Worm (Caenorhabditis elegans) whole organism, L4 larva: ENCODE data around the gene Y37E11B.6.

ENCODE experiments used
- T26A8.4 ChIP-seq: fragments of 200-800 bp; sonication (Bioruptor generic); IDR thresholded peaks from 2 replicates; pipeline ENCODE4 v1.3.6; 2022; ENCODE audit warnings: missing genetic modification characterization, missing compliant biosample characterization
- aly-2 ChIP-seq: sonication (generic microtip); optimal IDR thresholded peaks from 2 replicates; lab custom pipeline; 2018; ENCODE audit warnings: missing biosample characterization, missing genetic modification characterization
- ceh-20 ChIP-seq: fragments of 200-800 bp; sonication (Bioruptor generic); IDR thresholded peaks from 2 replicates; pipeline ENCODE4 v1.3.6; 2022; ENCODE audit warnings: missing genetic modification reagents, missing genetic modification characterization, missing compliant biosample characterization
- ceh-44 ChIP-seq: fragments of 200-800 bp; sonication (Bioruptor generic); IDR thresholded peaks from 2 replicates; pipeline ENCODE4 v1.3.6; 2022; ENCODE audit warnings: missing genetic modification reagents, missing genetic modification characterization, missing compliant biosample characterization
- ctbp-1 ChIP-seq: fragments of 200-800 bp; sonication (Bioruptor generic); IDR thresholded peaks from 2 replicates; pipeline ENCODE4 v1.3.6; 2022; ENCODE audit warnings: missing genetic modification reagents, missing genetic modification characterization, missing compliant biosample characterization
- daf-16 ChIP-seq, 3 experiments: sonication (generic microtip); optimal IDR thresholded peaks; 2 replicates each; lab custom pipeline; 2016 to 2017; ENCODE audit warnings: missing genetic modification characterization in 3 of 3, missing genetic modification reagents in 3 of 3, mild to moderate bottlenecking in 2 of 3, missing compliant biosample characterization in 2 of 3, missing biosample characterization in 1 of 3, moderate library complexity in 1 of 3
- dmd-6 ChIP-seq: fragments of 200-800 bp; sonication (Bioruptor generic); IDR thresholded peaks from 2 replicates; pipeline ENCODE4 v1.3.6; 2022; ENCODE audit warnings: missing genetic modification reagents, missing genetic modification characterization, missing compliant biosample characterization
- dmd-8 ChIP-seq: fragments of 200-800 bp; sonication (Bioruptor generic); IDR thresholded peaks from 2 replicates; pipeline ENCODE4 v1.3.6; 2022; ENCODE audit warnings: missing genetic modification characterization, missing compliant biosample characterization
- dve-1 ChIP-seq: sonication (generic microtip); optimal IDR thresholded peaks from 2 replicates; lab custom pipeline; 2017; ENCODE audit warnings: antibody characterized with exemption, mild to moderate bottlenecking, missing genetic modification characterization, missing compliant biosample characterization; ENCODE audit not compliant: insufficient read depth
- fos-1 ChIP-seq: fragments of 150-350 bp; optimal IDR thresholded peaks from 2 replicates; lab custom pipeline; 2014; ENCODE audit warnings: missing biosample characterization, missing genetic modification characterization
- gei-8 ChIP-seq: fragments of 200-800 bp; sonication (Bioruptor generic); optimal IDR thresholded peaks from 2 replicates; lab custom pipeline; 2018; ENCODE audit warnings: mild to moderate bottlenecking, missing genetic modification characterization, missing compliant biosample characterization
- hif-1 ChIP-seq, 2 experiments: sonication (generic microtip); optimal IDR thresholded peaks; 2 replicates each; lab custom pipeline; 2016 to 2017; ENCODE audit warnings: missing compliant biosample characterization in 2 of 2, missing genetic modification characterization in 2 of 2, missing genetic modification reagents in 2 of 2, missing genotype in 2 of 2, mild to moderate bottlenecking in 1 of 2
- hlh-11 ChIP-seq: fragments of 200-800 bp; sonication (Bioruptor generic); optimal IDR thresholded peaks from 2 replicates; lab custom pipeline; 2018; ENCODE audit warnings: mild to moderate bottlenecking, missing genetic modification characterization, missing compliant biosample characterization
- hlh-30 ChIP-seq: sonication (generic microtip); optimal IDR thresholded peaks from 2 replicates; lab custom pipeline; 2017; ENCODE audit warnings: antibody characterized with exemption, mild to moderate bottlenecking, missing genetic modification characterization, missing compliant biosample characterization; ENCODE audit not compliant: insufficient read depth
- hmg-1.1 ChIP-seq: fragments of 200-800 bp; sonication (Bioruptor generic); IDR thresholded peaks from 2 replicates; pipeline ENCODE4 v1.3.6; 2022; ENCODE audit warnings: missing genetic modification reagents, missing genetic modification characterization, missing compliant biosample characterization
- jun-1 ChIP-seq: fragments of 150-350 bp; optimal IDR thresholded peaks from 2 replicates; lab custom pipeline; 2014; ENCODE audit warnings: missing biosample characterization, missing genetic modification reagents, missing genetic modification characterization
- lin-1 ChIP-seq: fragments of 200-800 bp; sonication (Bioruptor generic); IDR thresholded peaks from 2 replicates; pipeline ENCODE4 v1.3.6; 2022; ENCODE audit warnings: missing genetic modification reagents, missing genetic modification characterization, missing compliant biosample characterization
- lin-38 ChIP-seq: fragments of 200-800 bp; sonication (Bioruptor generic); IDR thresholded peaks from 2 replicates; pipeline ENCODE4 v1.3.6; 2022; ENCODE audit warnings: missing genetic modification reagents, missing genetic modification characterization, missing compliant biosample characterization
- lsy-2 ChIP-seq, 2 experiments: fragments of 150-350 bp in 1 of 2; sonication (generic microtip) in 1 of 2; optimal IDR thresholded peaks; 2 replicates each; lab custom pipeline; 2014 to 2017; ENCODE audit warnings: missing biosample characterization in 2 of 2, missing genetic modification characterization in 2 of 2
- mdl-1 ChIP-seq, 2 experiments: fragments of 150-350 bp in 1 of 2; sonication (generic microtip) in 1 of 2; optimal IDR thresholded peaks; 2 replicates each; lab custom pipeline; 2014 to 2017; ENCODE audit warnings: missing biosample characterization in 2 of 2, missing genetic modification characterization in 2 of 2
- mdt-29 ChIP-seq: fragments of 200-800 bp; sonication (Bioruptor generic); IDR thresholded peaks from 2 replicates; pipeline ENCODE4 v1.3.6; 2022; ENCODE audit warnings: missing genetic modification reagents, missing genetic modification characterization, missing compliant biosample characterization
- mes-2 ChIP-seq: sonication (generic microtip); optimal IDR thresholded peaks from 2 replicates; lab custom pipeline; 2016; ENCODE audit warnings: missing genotype, mild to moderate bottlenecking, missing genetic modification characterization, missing compliant biosample characterization; ENCODE audit not compliant: poor library complexity, severe bottlenecking
- mxl-3 ChIP-seq: fragments of 200-800 bp; sonication (Bioruptor generic); optimal IDR thresholded peaks from 2 replicates; lab custom pipeline; 2018; ENCODE audit warnings: mild to moderate bottlenecking, missing genetic modification characterization, missing compliant biosample characterization
- nhr-10 ChIP-seq: fragments of 150-350 bp; optimal IDR thresholded peaks from 2 replicates; lab custom pipeline; 2014; ENCODE audit warnings: missing biosample characterization, missing genetic modification characterization
- nhr-102 ChIP-seq: sonication (generic microtip); optimal IDR thresholded peaks from 2 replicates; lab custom pipeline; 2016; ENCODE audit warnings: mild to moderate bottlenecking, missing genetic modification characterization, moderate library complexity, missing compliant biosample characterization
- nhr-28 ChIP-seq: fragments of 150-350 bp; optimal IDR thresholded peaks from 2 replicates; lab custom pipeline; 2014; ENCODE audit warnings: missing biosample characterization, missing genetic modification characterization
- nhr-41 ChIP-seq: fragments of 200-800 bp; sonication (Bioruptor generic); IDR thresholded peaks from 2 replicates; pipeline ENCODE4 v1.3.6; 2022; ENCODE audit warnings: missing genetic modification reagents, missing genetic modification characterization, missing compliant biosample characterization
- nhr-42 ChIP-seq: fragments of 200-800 bp; sonication (Bioruptor generic); IDR thresholded peaks from 2 replicates; pipeline ENCODE4 v1.3.6; 2022; ENCODE audit warnings: missing genetic modification characterization, missing compliant biosample characterization
- nhr-48 ChIP-seq: sonication (generic microtip); optimal IDR thresholded peaks from 2 replicates; lab custom pipeline; 2016; ENCODE audit warnings: mild to moderate bottlenecking, missing genetic modification characterization, missing compliant biosample characterization
- nhr-77 ChIP-seq: fragments of 150-350 bp; optimal IDR thresholded peaks from 2 replicates; lab custom pipeline; 2014; ENCODE audit warnings: missing biosample characterization, missing genetic modification characterization
- pha-4 ChIP-seq, 2 experiments: fragments of 150-350 bp in 1 of 2; fragments of 200-800 bp in 1 of 2; sonication (Bioruptor generic) in 1 of 2; IDR thresholded peaks in 1 of 2; optimal IDR thresholded peaks in 1 of 2; 2 replicates each; pipeline versions ENCODE4 v1.3.6 to Lab custom; 2014 to 2022; ENCODE audit warnings: missing genetic modification characterization in 2 of 2, missing genetic modification reagents in 2 of 2, missing biosample characterization in 1 of 2, missing compliant biosample characterization in 1 of 2
- php-3 ChIP-seq: fragments of 200-800 bp; sonication (Bioruptor generic); IDR thresholded peaks from 2 replicates; pipeline ENCODE4 v1.3.6; 2022; ENCODE audit warnings: missing genetic modification reagents, missing genetic modification characterization, missing compliant biosample characterization
- pqm-1 ChIP-seq: sonication (generic microtip); optimal IDR thresholded peaks from 2 replicates; lab custom pipeline; 2017; ENCODE audit warnings: missing biosample characterization, missing genetic modification characterization
- saeg-2 ChIP-seq: fragments of 200-800 bp; sonication (Bioruptor generic); IDR thresholded peaks from 2 replicates; pipeline ENCODE4 v1.3.6; 2022; ENCODE audit warnings: missing genetic modification reagents, missing genetic modification characterization, missing compliant biosample characterization
- sdz-12 ChIP-seq: fragments of 200-800 bp; sonication (Bioruptor generic); optimal IDR thresholded peaks from 2 replicates; lab custom pipeline; 2018; ENCODE audit warnings: mild to moderate bottlenecking, missing genetic modification characterization, missing compliant biosample characterization
- set-16 ChIP-seq: fragments of 200-800 bp; sonication (Bioruptor generic); IDR thresholded peaks from 2 replicates; pipeline ENCODE4 v1.3.6; 2022; ENCODE audit warnings: missing genetic modification reagents, missing genetic modification characterization, missing compliant biosample characterization
- spr-1 ChIP-seq: sonication (generic microtip); optimal IDR thresholded peaks from 2 replicates; lab custom pipeline; 2016; ENCODE audit warnings: mild to moderate bottlenecking, missing genetic modification characterization, missing compliant biosample characterization
- tag-97 ChIP-seq: fragments of 200-800 bp; sonication (Bioruptor generic); IDR thresholded peaks from 2 replicates; pipeline ENCODE4 v1.3.6; 2022; ENCODE audit warnings: missing genetic modification characterization, missing compliant biosample characterization
- tra-1 ChIP-seq: fragments of 200-800 bp; sonication (Bioruptor generic); IDR thresholded peaks from 2 replicates; pipeline ENCODE4 v1.3.6; 2022; ENCODE audit warnings: missing genetic modification reagents, missing genetic modification characterization, missing compliant biosample characterization
- unc-39 ChIP-seq: sonication (generic microtip); optimal IDR thresholded peaks from 2 replicates; lab custom pipeline; 2017; ENCODE audit warnings: missing biosample characterization, missing genetic modification characterization
- unc-62 ChIP-seq, 3 experiments: fragments of 150-350 bp in 1 of 3; sonication (generic microtip); optimal IDR thresholded peaks in 2 of 3; peaks in 1 of 3; 1 replicate in 1 of 3; 2 replicates in 2 of 3; lab custom pipeline; 2014 to 2017; ENCODE audit warnings: missing biosample characterization in 3 of 3, missing genetic modification characterization in 3 of 3, missing genetic modification reagents in 3 of 3, missing genotype in 1 of 3
- vab-7 ChIP-seq: fragments of 200-800 bp; sonication (Bioruptor generic); IDR thresholded peaks from 2 replicates; pipeline ENCODE4 v1.3.6; 2022; ENCODE audit warnings: missing genetic modification reagents, missing genetic modification characterization, missing compliant biosample characterization
- zip-2 ChIP-seq: fragments of 150-350 bp; optimal IDR thresholded peaks from 2 replicates; lab custom pipeline; 2014; ENCODE audit warnings: missing biosample characterization, missing genetic modification characterization

Y37E11B.6 gene

ce11 chrIV:3613022-3613605 lies 14.0 kb upstream of the Y37E11B.6 start, which contains the start of gene ltah-1.2 (continued):
- peak; percentile 40; the same call in 1 of the 2 replicates for TF ChIP-seq ctbp-1
- TF ChIP-seq nhr-41: 0 out of 2 replicates have a peak, but pooled peaks have one; percentile 25
- 0 out of 2 replicates have a peak, but pooled peaks have one; percentile 65 for TF ChIP-seq ceh-20
- no peak for TF ChIP-seq tag-97 (GFP tag; lab: Robert Waterston, UW)
- peak; percentile 31 for TF ChIP-seq nhr-28 (tag; lab: Kevin White, UChicago)

DNA sequence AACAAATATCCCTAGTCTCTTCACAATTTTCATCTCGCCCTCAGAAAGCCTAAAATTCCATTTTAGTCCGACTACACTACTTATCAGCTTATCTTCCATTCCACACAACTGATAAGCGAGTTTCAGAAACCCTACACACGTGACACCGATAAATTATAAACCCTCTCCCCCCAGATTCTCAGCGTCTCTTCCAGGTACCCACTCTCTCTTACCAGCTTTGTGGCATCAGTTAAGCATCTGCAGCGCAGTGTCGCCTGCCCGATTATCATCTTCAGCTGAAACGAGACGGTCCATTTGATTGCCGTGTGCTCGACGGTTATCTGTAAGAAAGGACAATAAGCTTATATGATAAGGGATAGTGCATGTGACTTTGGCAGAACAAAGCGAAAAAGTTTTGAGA lies 12.7 kb upstream of the Y37E11B.6 start:
- TF ChIP-seq fos-1 (tag; lab: Kevin White, UChicago) (peak; percentile 45), unc-62 (GFP tag; optimal IDR thresholded peaks at IDR 0.05 in 1 of 2; lab: Kevin White, UChicago) (no peak), unc-62 (tag; optimal IDR thresholded peaks at IDR 0.05; lab: Kevin White, UChicago) (no peak), daf-16 (GFP tag; optimal IDR thresholded peaks at IDR 0.05; lab: Kevin White, UChicago) (peak in 1 of 2 experiments; percentile 71), daf-16 (tag; optimal IDR thresholded peaks at IDR 0.05; lab: Kevin White, UChicago) (peak; percentile 79), pqm-1 (tag; lab: Kevin White, UChicago) (peak; percentile 82), aly-2 (tag; lab: Kevin White, UChicago) (no peak), hlh-30 (tag; lab: Kevin White, UChicago) (peak; percentile 80), nhr-28 (tag; lab: Kevin White, UChicago) (peak; percentile 89), ceh-20 (peak; percentile 82), dmd-8 (GFP tag; lab: Robert Waterston, UW) (0 out of 2 replicates have a peak, but pooled peaks have one; percentile 10), mdt-29 (GFP tag; lab: Robert Waterston, UW) (peak; percentile 65), dmd-6 (GFP tag; lab: Robert Waterston, UW) (peak; percentile 87), lin-38 (peak; percentile 47), hmg-1.1 (GFP tag; lab: Robert Waterston, UW) (no peak), hif-1 (tag; optimal IDR thresholded peaks at IDR 0.05; lab: Kevin White, UChicago) (peak in 1 of 2 experiments; percentile 17), nhr-102 (tag; lab: Kevin White, UChicago) (peak; percentile 86), saeg-2 (GFP tag; lab: Robert Waterston, UW) (peak; percentile 76; the same call in 1 of the 2 replicates), mes-2 (tag; lab: Kevin White, UChicago) (peak; percentile 43), lsy-2 (tag; optimal IDR thresholded peaks at IDR 0.05; lab: Kevin White, UChicago) (peak in 1 of 2 experiments; percentile 10), nhr-10 (tag; lab: Kevin White, UChicago) (peak; percentile 52), T26A8.4 (GFP tag; lab: Robert Waterston, UW) (peak; percentile 64; the same call in 1 of the 2 replicates), set-16 (peak; percentile 49; the same call in 1 of the 2 replicates), nhr-48 (tag; lab: Kevin White, UChicago) (peak; percentile 83), zip-2 (tag; lab: Kevin White, UChicago) (no peak), mdl-1 (tag; optimal IDR thresholded peaks at IDR 0.05; lab: Kevin White, UChicago) (peak in 1 of 2 experiments; percentile 42), ceh-44 (GFP tag; lab: Robert Waterston, UW) (no peak), nhr-77 (peak; percentile 64), tag-97 (GFP tag; lab: Robert Waterston, UW) (no peak), unc-39 (tag; lab: Kevin White, UChicago) (no peak), pha-4 (GFP tag; IDR thresholded peaks at IDR 0.05; lab: Robert Waterston, UW) (peak; percentile 68; the same call in 1 of the 2 replicates), pha-4 (tag; optimal IDR thresholded peaks at IDR 0.05; lab: Kevin White, UChicago) (no peak), dve-1 (tag; lab: Kevin White, UChicago) (peak; percentile 94), hlh-11 (tag; lab: Kevin White, UChicago) (peak; percentile 97), jun-1 (peak; percentile 55), tra-1 (GFP tag; lab: Robert Waterston, UW) (peak; percentile 82), lin-1 (GFP tag; lab: Robert Waterston, UW) (peak; percentile 84), gei-8 (GFP tag; lab: Kevin White, UChicago) (peak; percentile 59), php-3 (GFP tag; lab: Robert Waterston, UW) (peak; percentile 94), spr-1 (peak; percentile 39), mxl-3 (GFP tag; lab: Kevin White, UChicago) (peak; percentile 62), vab-7 (GFP tag; lab: Robert Waterston, UW) (no peak), nhr-42 (peak; percentile 59; the same call in 1 of the 2 replicates), sdz-12 (no peak)
- TF ChIP-seq, all 104 proteins: peak for 32
